Fruit fly (Drosophila melanogaster) whole organism, embryonic: ENCODE measurements around the gene CG5938.

ENCODE experiments used
- CG31441 ChIP-seq: fragments of 200-800 bp; sonication (Bioruptor generic); IDR thresholded peaks from 2 replicates; pipeline ENCODE4 v1.3.6; 2022; ENCODE audit warnings: missing biosample characterization, missing genetic modification characterization
- CG9817 ChIP-seq: fragments of 200-800 bp; sonication (Bioruptor generic); optimal IDR thresholded peaks from 2 replicates; lab custom pipeline; 2018; ENCODE audit warnings: missing biosample characterization, mild to moderate bottlenecking, missing genetic modification characterization, moderate library complexity
- MTF-1 ChIP-seq: fragments of 200-800 bp; sonication (Bioruptor generic); optimal IDR thresholded peaks from 2 replicates; lab custom pipeline; 2018; ENCODE audit warnings: missing biosample characterization, mild to moderate bottlenecking, missing genetic modification characterization, borderline replicate concordance
- gsb ChIP-seq: fragments of 200-800 bp; sonication (Bioruptor generic); IDR thresholded peaks from 2 replicates; pipeline ENCODE4 v1.3.6; 2022; ENCODE audit warnings: missing biosample characterization, missing genetic modification characterization
- hbn ChIP-seq: fragments of 200-800 bp; sonication (Bioruptor generic); IDR thresholded peaks from 2 replicates; pipeline ENCODE4 v1.3.6; 2022; ENCODE audit warnings: missing biosample characterization, missing genetic modification characterization; ENCODE audit not compliant: partially characterized antibody
- lov ChIP-seq, 2 experiments: fragments of 200-800 bp in 1 of 2; fragments of >200 bp in 1 of 2; sonication (Bioruptor generic) in 1 of 2; IDR thresholded peaks in 1 of 2; optimal IDR thresholded peaks in 1 of 2; 2 replicates in 1 of 2; 3 replicates in 1 of 2; pipeline versions ENCODE4 v1.3.6 to Lab custom; 2017 to 2022; ENCODE audit warnings: missing biosample characterization in 1 of 2, missing genetic modification characterization in 1 of 2

DNA sequence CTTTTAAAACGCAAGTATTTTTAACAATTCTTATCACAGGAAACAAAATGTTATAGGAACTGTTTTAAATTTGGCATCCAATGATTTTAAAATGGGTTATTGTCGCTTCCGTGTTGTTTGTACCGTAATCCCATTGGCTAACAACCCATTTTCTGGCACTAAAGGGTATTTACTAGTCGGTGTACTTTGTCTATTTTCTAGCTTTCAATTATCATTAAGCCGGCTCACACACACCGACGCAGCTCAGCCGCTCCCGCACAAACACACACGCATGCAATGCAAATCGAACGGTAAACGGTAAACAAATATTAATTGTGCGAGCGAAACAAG, 30.2 kb upstream of the CG5938 start:
- TF ChIP-seq CG9817 (tag; lab: Kevin White, UChicago) (no peak), hbn (no peak), gsb (no peak), MTF-1 (GFP tag; lab: Kevin White, UChicago) (no peak), lov (optimal IDR thresholded peaks at IDR 0.05; lab: Kevin White, UChicago) (no peak), lov (GFP tag; IDR thresholded peaks at IDR 0.05; lab: Robert Waterston, UW) (no peak), CG31441 (GFP tag; lab: Robert Waterston, UW) (no peak)
